Fruit fly (Drosophila melanogaster): ENCODE data around the gene msopa.

The msopa gene

dm6 chr3L:22129855-22130746 is 47.6 kb downstream of the msopa start:
- TF ChIP-seq CG1620 (GFP tag; optimal IDR thresholded peaks at IDR 0.05) (no peak), CG7101 (tag; optimal IDR thresholded peaks at IDR 0.05) (no peak), pad (GFP tag; optimal IDR thresholded peaks at IDR 0.05) (no peak), cnc (optimal IDR thresholded peaks at IDR 0.05) (no peak), Mnt (GFP tag; optimal IDR thresholded peaks at IDR 0.05) (no peak), kay (GFP tag; ENCODE audit: borderline replicate concordance) (no peak), CG14711 (tag; optimal IDR thresholded peaks at IDR 0.05) (no peak), CG33017 (tag; optimal IDR thresholded peaks at IDR 0.05) (no peak), CG5204 (GFP tag; optimal IDR thresholded peaks at IDR 0.05) (no peak)

- no peak for TF ChIP-seq Clk (GFP tag; optimal IDR thresholded peaks at IDR 0.05)
- TF ChIP-seq CG5204 (GFP tag; optimal IDR thresholded peaks at IDR 0.05) = no peak
- no peak for TF ChIP-seq cnc (optimal IDR thresholded peaks at IDR 0.05)
- TF ChIP-seq pad (GFP tag; optimal IDR thresholded peaks at IDR 0.05) = no peak
- no peak for TF ChIP-seq CG11617 (GFP tag; optimal IDR thresholded peaks at IDR 0.05)
- no peak for TF ChIP-seq tj (GFP tag; optimal IDR thresholded peaks at IDR 0.05)
- no peak for TF ChIP-seq CG7045 (GFP tag; optimal IDR thresholded peaks at IDR 0.05)
- TF ChIP-seq cic (GFP tag; optimal IDR thresholded peaks at IDR 0.05) = no peak
- TF ChIP-seq CG7101 (tag; optimal IDR thresholded peaks at IDR 0.05) = no peak
- no peak for TF ChIP-seq Crg-1 (GFP tag; optimal IDR thresholded peaks at IDR 0.05)
Measured at dm6 chr3L:22130747-22131078, 48.2 kb downstream of the msopa start.

- no peak for TF ChIP-seq kay (GFP tag; ENCODE audit: borderline replicate concordance)
- TF ChIP-seq bab1 (GFP tag; optimal IDR thresholded peaks at IDR 0.05) = no peak
- TF ChIP-seq tj (GFP tag; optimal IDR thresholded peaks at IDR 0.05) = no peak
- TF ChIP-seq CG33017 (tag; optimal IDR thresholded peaks at IDR 0.05) = no peak
- TF ChIP-seq toe (GFP tag; optimal IDR thresholded peaks at IDR 0.05) = no peak
- TF ChIP-seq ovo (GFP tag; optimal IDR thresholded peaks at IDR 0.05) = no peak
- no peak for TF ChIP-seq Crg-1 (GFP tag; optimal IDR thresholded peaks at IDR 0.05)
- no peak for TF ChIP-seq CG5204 (GFP tag; optimal IDR thresholded peaks at IDR 0.05)
- TF ChIP-seq CG7101 (tag; optimal IDR thresholded peaks at IDR 0.05) = no peak
Measured at dm6 chr3L:22132726-22133125, 50.2 kb downstream of the msopa start.

All from whole organism, adult.